Worm (Caenorhabditis elegans): ENCODE measurements around the gene cdr-1.

- TF ChIP-seq dpff-1 (tag; optimal IDR thresholded peaks at IDR 0.05): no peak
- TF ChIP-seq attf-5 (GFP tag; optimal IDR thresholded peaks at IDR 0.05): no peak
- no peak for TF ChIP-seq let-526 (GFP tag; IDR thresholded peaks at IDR 0.05)
- no peak for TF ChIP-seq pha-4 (tag; optimal IDR thresholded peaks at IDR 0.05)
- no peak for TF ChIP-seq hmg-20 (GFP tag; IDR thresholded peaks at IDR 0.05)
- TF ChIP-seq K11D2.4 (GFP tag; IDR thresholded peaks at IDR 0.05): no peak
- no peak for TF ChIP-seq zim-3 (tag; optimal IDR thresholded peaks at IDR 0.05)
- TF ChIP-seq Y95B8A.8 (GFP tag; IDR thresholded peaks at IDR 0.05): no peak
- no peak for TF ChIP-seq ceh-58 (GFP tag; IDR thresholded peaks at IDR 0.05)
- TF ChIP-seq him-1 (tag; optimal IDR thresholded peaks at IDR 0.05): no peak
- no peak for TF ChIP-seq Y67H2A.10 (GFP tag; conservative IDR thresholded peaks at IDR 0.05)
- no peak for TF ChIP-seq egrh-3 (GFP tag; IDR thresholded peaks at IDR 0.05)
- TF ChIP-seq sea-2 (GFP tag; IDR thresholded peaks at IDR 0.05): no peak
- TF ChIP-seq nhr-90 (tag; optimal IDR thresholded peaks at IDR 0.05): no peak
Observed at ce11 chrV:15880033-15880432, 41.1 kb upstream of the cdr-1 start.
